Fruit fly (Drosophila melanogaster): ENCODE results near the gene CG11109.

The CG11109 gene

DNA sequence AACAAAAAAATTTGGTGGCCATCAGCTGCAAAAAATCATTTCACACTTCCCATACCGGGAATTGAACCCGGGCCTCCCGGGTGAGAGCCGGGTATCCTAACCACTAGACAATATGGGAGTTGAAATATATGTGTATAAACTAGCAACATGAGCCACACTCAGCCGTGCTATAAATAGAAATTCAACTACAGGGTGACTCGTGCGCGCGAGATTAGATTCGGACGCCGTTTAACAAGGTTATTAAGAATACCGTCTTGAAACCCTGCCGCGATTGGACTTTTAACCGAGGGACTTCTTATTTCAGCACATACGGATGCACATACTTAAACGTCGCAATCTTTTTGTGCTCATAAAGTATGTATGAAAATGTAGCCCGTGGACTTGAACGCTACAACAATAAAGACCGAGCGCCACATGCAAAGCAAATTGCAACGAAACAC is 24.3 kb upstream of the CG11109 start (continued):
- no peak for TF ChIP-seq CG10654 (GFP tag; optimal IDR thresholded peaks at IDR 0.05)
- TF ChIP-seq Max (GFP tag; optimal IDR thresholded peaks at IDR 0.05) = no peak
- TF ChIP-seq Doc3 (GFP tag; IDR thresholded peaks at IDR 0.05; ENCODE audit: partially characterized antibody) = peak; percentile 52; the same call in 2 of the 3 replicates
- TF ChIP-seq HHEX (GFP tag; optimal IDR thresholded peaks at IDR 0.05) = peak; percentile 31
- TF ChIP-seq ATbp (GFP tag; optimal IDR thresholded peaks at IDR 0.05) = no peak
- peak; percentile 84 for TF ChIP-seq vnd (GFP tag; IDR thresholded peaks at IDR 0.05; ENCODE audit: partially characterized antibody)
- peak; percentile 69 for TF ChIP-seq Dll (GFP tag; IDR thresholded peaks at IDR 0.05; ENCODE audit: partially characterized antibody)
- no peak for TF ChIP-seq Hey (tag; optimal IDR thresholded peaks at IDR 0.05)
- TF ChIP-seq CG7963 (GFP tag; IDR thresholded peaks at IDR 0.05; ENCODE audit: partially characterized antibody) = peak; percentile 92
- TF ChIP-seq hbn (GFP tag; IDR thresholded peaks at IDR 0.05; ENCODE audit: partially characterized antibody) = peak; percentile 62; the same call in 1 of the 2 replicates
- TF ChIP-seq CG32532 (GFP tag; IDR thresholded peaks at IDR 0.05) = peak; percentile 37; the same call in 1 of the 2 replicates
- peak; percentile 31 for TF ChIP-seq pros (GFP tag; optimal IDR thresholded peaks at IDR 0.05)
- TF ChIP-seq lmd (GFP tag; IDR thresholded peaks at IDR 0.05) = no peak
- peak; percentile 99 for TF ChIP-seq Bdp1 (GFP tag; optimal IDR thresholded peaks at IDR 0.05)
- TF ChIP-seq CG17186 (GFP tag; optimal IDR thresholded peaks at IDR 0.05) = no peak
- TF ChIP-seq CG8388 (GFP tag; optimal IDR thresholded peaks at IDR 0.05) = peak; percentile 0
- TF ChIP-seq tap (tag; optimal IDR thresholded peaks at IDR 0.05) = peak; percentile 44
- TF ChIP-seq gcm2 (GFP tag; optimal IDR thresholded peaks at IDR 0.05) = no peak
- no peak for TF ChIP-seq CG1233 (GFP tag; optimal IDR thresholded peaks at IDR 0.05)
- TF ChIP-seq CG31365 (tag; optimal IDR thresholded peaks at IDR 0.05) = peak; percentile 22
- TF ChIP-seq CTCF (GFP tag; optimal IDR thresholded peaks at IDR 0.05) = no peak
- TF ChIP-seq hb (GFP tag; IDR thresholded peaks at IDR 0.05; ENCODE audit: partially characterized antibody) = peak; percentile 86
- no peak for TF ChIP-seq yki (optimal IDR thresholded peaks at IDR 0.05)
- peak; percentile 68 for TF ChIP-seq nom (GFP tag; optimal IDR thresholded peaks at IDR 0.05)
- no peak for TF ChIP-seq CG9817 (tag; optimal IDR thresholded peaks at IDR 0.05)
- TF ChIP-seq CG34376 (GFP tag; optimal IDR thresholded peaks at IDR 0.05) = no peak
- TF ChIP-seq Xrp1 (GFP tag; IDR thresholded peaks at IDR 0.05) = 0 out of 2 replicates have a peak, but pooled peaks have one; percentile 11
- TF ChIP-seq zfh2 (GFP tag; optimal IDR thresholded peaks at IDR 0.05) = no peak
- TF ChIP-seq usp (GFP tag; optimal IDR thresholded peaks at IDR 0.05) = no peak
- TF ChIP-seq CG6813 (GFP tag; optimal IDR thresholded peaks at IDR 0.05) = peak; percentile 42
- TF ChIP-seq Mrtf (GFP tag; IDR thresholded peaks at IDR 0.05) = no peak
- TF ChIP-seq zen2 (GFP tag; IDR thresholded peaks at IDR 0.05; ENCODE audit: partially characterized antibody) = peak; percentile 89; the same call in 2 of the 3 replicates
- no peak for TF ChIP-seq Aef1 (GFP tag; IDR thresholded peaks at IDR 0.05)
- TF ChIP-seq sob (GFP tag; IDR thresholded peaks at IDR 0.05) = peak; percentile 33; the same call in 1 of the 2 replicates
- peak; percentile 82 for TF ChIP-seq knrl (GFP tag; IDR thresholded peaks at IDR 0.05; ENCODE audit: partially characterized antibody)
- peak; percentile 94 for TF ChIP-seq nerfin-2 (GFP tag; IDR thresholded peaks at IDR 0.05; ENCODE audit: partially characterized antibody)
- TF ChIP-seq bab2 (GFP tag; optimal IDR thresholded peaks at IDR 0.05) = no peak
- no peak for TF ChIP-seq Stat92E (GFP tag; optimal IDR thresholded peaks at IDR 0.05)
- TF ChIP-seq CG18011 (GFP tag; optimal IDR thresholded peaks at IDR 0.05) = no peak
- no peak for TF ChIP-seq CG13775 (GFP tag; optimal IDR thresholded peaks at IDR 0.05)
- TF ChIP-seq CG17361 (GFP tag; IDR thresholded peaks at IDR 0.05) = no peak
- 0 out of 2 replicates have a peak, but pooled peaks have one; percentile 41 for TF ChIP-seq rib (GFP tag; IDR thresholded peaks at IDR 0.05)
- no peak for TF ChIP-seq Lpt (GFP tag; optimal IDR thresholded peaks at IDR 0.05)
- TF ChIP-seq bbx (GFP tag; IDR thresholded peaks at IDR 0.05; ENCODE audit: partially characterized antibody) = peak; percentile 95
- no peak for TF ChIP-seq CG6175 (GFP tag; IDR thresholded peaks at IDR 0.05)
- peak; percentile 50 for TF ChIP-seq ftz-f1 (GFP tag; optimal IDR thresholded peaks at IDR 0.05)
- no peak for TF ChIP-seq H2.0 (GFP tag; IDR thresholded peaks at IDR 0.05)
- TF ChIP-seq CG2199 (GFP tag; IDR thresholded peaks at IDR 0.05) = peak; percentile 22; the same call in 1 of the 3 replicates
- TF ChIP-seq Ets65A (GFP tag) = peak; percentile 26
- no peak for TF ChIP-seq org-1 (GFP tag; optimal IDR thresholded peaks at IDR 0.05)

Measured in whole organism, embryonic.